Worm (Caenorhabditis elegans) whole organism, young adult: ENCODE results near the gene F11E6.4.

Experiments
- B0035.1 ChIP-seq: sonication (generic microtip); optimal IDR thresholded peaks from 2 replicates; lab custom pipeline; 2016; ENCODE audit warnings: missing genetic modification characterization, mild to moderate bottlenecking, missing compliant biosample characterization, missing genotype, missing genetic modification reagents
- C17E4.6 ChIP-seq: fragments of 200-800 bp; sonication (Bioruptor generic); IDR thresholded peaks from 2 replicates; pipeline ENCODE4 v1.3.6; 2022; ENCODE audit warnings: missing genetic modification reagents, missing genetic modification characterization, missing compliant biosample characterization
- F22D6.2 ChIP-seq: sonication (generic microtip); optimal IDR thresholded peaks from 2 replicates; lab custom pipeline; 2016; ENCODE audit warnings: mild to moderate bottlenecking, missing genetic modification characterization, missing compliant biosample characterization
- F33H1.4 ChIP-seq: fragments of 200-800 bp; sonication (Bioruptor generic); IDR thresholded peaks from 2 replicates; pipeline ENCODE4 v1.3.6; 2022; ENCODE audit warnings: missing genetic modification reagents, missing genetic modification characterization, missing compliant biosample characterization
- F37B4.10 ChIP-seq: fragments of 200-800 bp; sonication (Bioruptor generic); IDR thresholded peaks from 2 replicates; pipeline ENCODE4 v1.3.6; 2022; ENCODE audit warnings: missing genetic modification characterization, missing compliant biosample characterization
- F49E8.2 ChIP-seq: sonication (generic microtip); optimal IDR thresholded peaks from 3 replicates; lab custom pipeline; 2017; ENCODE audit warnings: missing genetic modification characterization, mild to moderate bottlenecking, missing compliant biosample characterization, antibody characterized with exemption, moderate library complexity; ENCODE audit not compliant: insufficient read depth
- F57C9.4 ChIP-seq: sonication (generic microtip); optimal IDR thresholded peaks from 2 replicates; lab custom pipeline; 2017; ENCODE audit warnings: mild to moderate bottlenecking, missing genetic modification characterization, missing compliant biosample characterization
- K11D2.4 ChIP-seq: fragments of 200-800 bp; sonication (Bioruptor generic); IDR thresholded peaks from 2 replicates; pipeline ENCODE4 v1.3.6; 2022; ENCODE audit warnings: missing genetic modification reagents, missing genetic modification characterization, missing compliant biosample characterization
- K12H6.12 ChIP-seq: fragments of 200-800 bp; sonication (Bioruptor generic); optimal IDR thresholded peaks from 2 replicates; lab custom pipeline; 2018; ENCODE audit warnings: mild to moderate bottlenecking, missing genetic modification characterization, missing compliant biosample characterization
- Y53G8AR.9 ChIP-seq: fragments of 200-800 bp; sonication (Bioruptor generic); conservative IDR thresholded peaks from 2 replicates; pipeline ENCODE4 v1.3.6; 2022; ENCODE audit warnings: missing genetic modification reagents, missing genetic modification characterization, missing compliant biosample characterization
- Y79H2A.3 ChIP-seq: fragments of 200-800 bp; sonication (Bioruptor generic); conservative IDR thresholded peaks from 2 replicates; pipeline ENCODE4 v1.3.6; 2022; ENCODE audit warnings: missing genetic modification reagents, missing genetic modification characterization, missing compliant biosample characterization
- aptf-3 ChIP-seq: fragments of 200-800 bp; sonication (Bioruptor generic); IDR thresholded peaks from 2 replicates; pipeline ENCODE4 v1.3.6; 2022; ENCODE audit warnings: missing genetic modification characterization, missing compliant biosample characterization
- atf-7 ChIP-seq: sonication (generic microtip); optimal IDR thresholded peaks from 2 replicates; lab custom pipeline; 2017; ENCODE audit warnings: mild to moderate bottlenecking, missing genetic modification characterization, missing compliant biosample characterization
- ccch-3 ChIP-seq: fragments of 200-800 bp; sonication (Bioruptor generic); optimal IDR thresholded peaks from 2 replicates; lab custom pipeline; 2018; ENCODE audit warnings: mild to moderate bottlenecking, missing genetic modification characterization, missing compliant biosample characterization
- cebp-1 ChIP-seq, 2 experiments: fragments of 200-800 bp in 1 of 2; sonication (Bioruptor generic) in 1 of 2; sonication (generic microtip) in 1 of 2; IDR thresholded peaks in 1 of 2; optimal IDR thresholded peaks in 1 of 2; 2 replicates each; pipeline versions ENCODE4 v1.3.6 to Lab custom; 2017 to 2022; ENCODE audit warnings: missing compliant biosample characterization in 2 of 2, missing genetic modification characterization in 2 of 2, mild to moderate bottlenecking in 1 of 2, missing genetic modification reagents in 1 of 2, moderate library complexity in 1 of 2
- cebp-2 ChIP-seq: fragments of 200-800 bp; sonication (Bioruptor generic); IDR thresholded peaks from 2 replicates; pipeline ENCODE4 v1.3.6; 2022; ENCODE audit warnings: missing genetic modification characterization, missing compliant biosample characterization
- ceh-100 ChIP-seq: fragments of 200-800 bp; sonication (Bioruptor generic); IDR thresholded peaks from 2 replicates; pipeline ENCODE4 v1.3.6; 2022; ENCODE audit warnings: missing genetic modification reagents, missing genetic modification characterization, missing compliant biosample characterization
- ceh-27 ChIP-seq: fragments of 200-800 bp; sonication (Bioruptor generic); optimal IDR thresholded peaks from 2 replicates; lab custom pipeline; 2018; ENCODE audit warnings: mild to moderate bottlenecking, missing genetic modification characterization, moderate library complexity, missing compliant biosample characterization
- ceh-40 ChIP-seq: fragments of 200-800 bp; sonication (Bioruptor generic); IDR thresholded peaks from 2 replicates; pipeline ENCODE4 v1.3.6; 2022; ENCODE audit warnings: missing genetic modification characterization, missing compliant biosample characterization
- ceh-58 ChIP-seq: fragments of 200-800 bp; sonication (Bioruptor generic); IDR thresholded peaks from 2 replicates; pipeline ENCODE4 v1.3.6; 2022; ENCODE audit warnings: missing genetic modification characterization, missing compliant biosample characterization
- ceh-91 ChIP-seq: fragments of 200-800 bp; sonication (Bioruptor generic); IDR thresholded peaks from 2 replicates; pipeline ENCODE4 v1.3.6; 2022; ENCODE audit warnings: missing genetic modification reagents, missing genetic modification characterization, missing compliant biosample characterization
- dox-1 ChIP-seq: fragments of 200-800 bp; sonication (Bioruptor generic); IDR thresholded peaks from 2 replicates; pipeline ENCODE4 v1.3.6; 2022; ENCODE audit warnings: missing genetic modification reagents, missing genetic modification characterization, missing compliant biosample characterization
- dpff-1 ChIP-seq: sonication (generic microtip); optimal IDR thresholded peaks from 2 replicates; lab custom pipeline; 2017; ENCODE audit warnings: mild to moderate bottlenecking, missing genetic modification characterization, missing compliant biosample characterization
- dpl-1 ChIP-seq: fragments of 150-350 bp; optimal IDR thresholded peaks from 2 replicates; lab custom pipeline; 2014; ENCODE audit warnings: missing biosample characterization, missing genetic modification reagents, missing genetic modification characterization
- egl-44 ChIP-seq: fragments of 200-800 bp; sonication (Bioruptor generic); IDR thresholded peaks from 2 replicates; pipeline ENCODE4 v1.3.6; 2022; ENCODE audit warnings: missing genetic modification reagents, missing genetic modification characterization, missing compliant biosample characterization
- egrh-3 ChIP-seq: fragments of 200-800 bp; sonication (Bioruptor generic); IDR thresholded peaks from 2 replicates; pipeline ENCODE4 v1.3.6; 2022; ENCODE audit warnings: missing genetic modification reagents, missing genetic modification characterization, missing compliant biosample characterization
- ekl-4 ChIP-seq: fragments of 200-800 bp; sonication (Bioruptor generic); IDR thresholded peaks from 2 replicates; pipeline ENCODE4 v1.3.6; 2022; ENCODE audit warnings: missing genetic modification reagents, missing genetic modification characterization, missing compliant biosample characterization
- hmg-20 ChIP-seq: fragments of 200-800 bp; sonication (Bioruptor generic); IDR thresholded peaks from 2 replicates; pipeline ENCODE4 v1.3.6; 2022; ENCODE audit warnings: missing genetic modification reagents, missing genetic modification characterization, missing compliant biosample characterization
- lin-26 ChIP-seq: fragments of 200-800 bp; sonication (Bioruptor generic); IDR thresholded peaks from 2 replicates; pipeline ENCODE4 v1.3.6; 2022; ENCODE audit warnings: missing genetic modification reagents, missing genetic modification characterization, missing compliant biosample characterization
- lir-1 ChIP-seq: fragments of 200-800 bp; sonication (Bioruptor generic); conservative IDR thresholded peaks from 2 replicates; pipeline ENCODE4 v1.3.6; 2022; ENCODE audit warnings: missing genetic modification reagents, missing genetic modification characterization, missing compliant biosample characterization
- lsl-1 ChIP-seq: fragments of 200-800 bp; sonication (Bioruptor generic); optimal IDR thresholded peaks from 2 replicates; lab custom pipeline; 2018; ENCODE audit warnings: mild to moderate bottlenecking, missing genetic modification characterization, moderate library complexity, missing compliant biosample characterization
- lsy-27 ChIP-seq: sonication (generic microtip); optimal IDR thresholded peaks from 2 replicates; lab custom pipeline; 2017; ENCODE audit warnings: missing genetic modification characterization, mild to moderate bottlenecking, missing compliant biosample characterization, antibody characterized with exemption, missing genotype, borderline replicate concordance; ENCODE audit not compliant: insufficient read depth
- madf-8 ChIP-seq: fragments of 200-800 bp; sonication (Bioruptor generic); conservative IDR thresholded peaks from 2 replicates; pipeline ENCODE4 v1.3.6; 2022; ENCODE audit warnings: missing genetic modification reagents, missing genetic modification characterization, missing compliant biosample characterization
- mxl-1 ChIP-seq: sonication (generic microtip); optimal IDR thresholded peaks from 2 replicates; lab custom pipeline; 2016; ENCODE audit warnings: missing genetic modification characterization, missing compliant biosample characterization
- nhr-120 ChIP-seq: fragments of 200-800 bp; sonication (Bioruptor generic); IDR thresholded peaks from 2 replicates; pipeline ENCODE4 v1.3.6; 2022; ENCODE audit warnings: missing genetic modification characterization, missing compliant biosample characterization
- nhr-27 ChIP-seq: fragments of 200-800 bp; sonication (Bioruptor generic); optimal IDR thresholded peaks from 2 replicates; lab custom pipeline; 2018; ENCODE audit warnings: mild to moderate bottlenecking, missing genetic modification characterization, moderate library complexity, missing compliant biosample characterization
- nhr-80 ChIP-seq: sonication (generic microtip); optimal IDR thresholded peaks from 2 replicates; lab custom pipeline; 2016; ENCODE audit warnings: missing genetic modification characterization, missing compliant biosample characterization
- rpc-1 ChIP-seq, 2 experiments: fragments of 150-350 bp in 1 of 2; sonication (generic microtip) in 1 of 2; optimal IDR thresholded peaks; 2 replicates each; lab custom pipeline; 2014 to 2018; ENCODE audit warnings: missing biosample characterization in 1 of 2, missing genetic modification characterization in 1 of 2, missing genetic modification reagents in 1 of 2, missing genotype in 1 of 2
- sdz-38 ChIP-seq: sonication (generic microtip); optimal IDR thresholded peaks from 2 replicates; lab custom pipeline; 2016; ENCODE audit warnings: missing genotype, missing genetic modification characterization, missing compliant biosample characterization
- sea-2 ChIP-seq: fragments of 200-800 bp; sonication (Bioruptor generic); IDR thresholded peaks from 2 replicates; pipeline ENCODE4 v1.3.6; 2022; ENCODE audit warnings: missing genetic modification characterization, missing compliant biosample characterization
- snpc-4 ChIP-seq, 5 experiments: fragments of 150-350 bp in 1 of 5; sonication (generic microtip) in 4 of 5; optimal IDR thresholded peaks; 2 replicates each; lab custom pipeline; 2014 to 2018; ENCODE audit warnings: missing genetic modification characterization in 5 of 5, missing biosample characterization in 3 of 5, antibody characterized with exemption in 2 of 5, mild to moderate bottlenecking in 2 of 5, missing compliant biosample characterization in 2 of 5, missing genotype in 2 of 5, moderate library complexity in 2 of 5, missing genetic modification reagents in 1 of 5
- ztf-25 ChIP-seq: fragments of 200-800 bp; sonication (Bioruptor generic); IDR thresholded peaks from 2 replicates; pipeline ENCODE4 v1.3.6; 2022; ENCODE audit warnings: missing genetic modification reagents, missing genetic modification characterization, missing compliant biosample characterization
- ztf-3 ChIP-seq: fragments of 200-800 bp; sonication (Bioruptor generic); optimal IDR thresholded peaks from 2 replicates; lab custom pipeline; 2018; ENCODE audit warnings: mild to moderate bottlenecking, missing genetic modification characterization, missing compliant biosample characterization

The F11E6.4 gene

DNA sequence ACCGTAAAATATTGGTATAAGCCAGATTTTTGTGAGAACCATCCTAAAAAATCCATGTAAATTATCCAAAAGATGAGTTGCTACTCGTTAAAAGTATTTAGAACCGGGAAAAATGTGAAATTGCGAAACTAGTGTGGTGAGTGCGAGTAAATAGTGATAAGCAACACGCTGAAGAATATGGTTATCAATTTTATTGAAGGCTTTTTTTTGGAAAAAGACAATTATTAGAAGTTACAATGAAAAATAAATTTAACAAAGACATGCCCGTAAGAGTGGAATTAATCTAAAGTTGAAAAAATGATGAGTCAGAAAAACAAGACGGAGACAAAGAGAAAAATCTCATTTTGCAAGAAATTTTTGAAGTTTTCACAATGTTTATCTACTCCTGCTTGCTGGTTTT lies 4.3 kb downstream of the F11E6.4 start, which contains the start of gene F11E6.6:
TSS of gene F11E6.6 (minus strand) at position 101 of the 400 bp plus-strand sequence.
- TF ChIP-seq nhr-80 (tag; lab: Kevin White, UChicago) (peak; percentile 23), ztf-3 (GFP tag; lab: Kevin White, UChicago) (no peak), cebp-1 (GFP tag; IDR thresholded peaks at IDR 0.05; lab: Robert Waterston, UW) (no peak), cebp-1 (tag; optimal IDR thresholded peaks at IDR 0.05; lab: Kevin White, UChicago) (peak; percentile 40)

DNA sequence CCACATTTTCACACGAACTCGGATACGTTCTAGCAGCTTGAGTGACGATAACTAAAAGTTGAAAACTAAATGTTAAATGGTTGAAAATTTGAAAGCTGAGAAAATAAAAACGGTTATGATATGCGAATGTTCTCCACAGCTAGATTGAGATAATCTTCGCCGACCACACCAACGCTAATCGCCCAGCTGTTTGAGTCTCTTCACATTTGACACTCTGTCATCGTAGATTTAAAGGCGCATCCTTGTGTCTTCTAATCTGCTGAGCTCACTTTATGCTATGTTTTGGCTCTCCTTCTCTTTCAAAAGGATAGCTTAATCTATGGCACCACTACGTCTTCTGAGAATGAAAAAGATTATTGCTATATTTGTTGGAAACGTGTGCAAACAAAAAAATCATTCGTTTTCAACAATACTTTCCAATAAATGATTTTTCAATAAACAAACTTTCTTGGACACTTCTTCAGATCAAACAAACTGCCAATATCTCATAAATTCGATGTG lies 7.0 kb downstream of the F11E6.4 start, which contains the start of gene F11E6.10:
TSS of gene F11E6.10 (minus strand) at position 51 of the 501 bp plus-strand sequence.
- no peak for TF ChIP-seq sea-2 (GFP tag; lab: Robert Waterston, UW)

DNA sequence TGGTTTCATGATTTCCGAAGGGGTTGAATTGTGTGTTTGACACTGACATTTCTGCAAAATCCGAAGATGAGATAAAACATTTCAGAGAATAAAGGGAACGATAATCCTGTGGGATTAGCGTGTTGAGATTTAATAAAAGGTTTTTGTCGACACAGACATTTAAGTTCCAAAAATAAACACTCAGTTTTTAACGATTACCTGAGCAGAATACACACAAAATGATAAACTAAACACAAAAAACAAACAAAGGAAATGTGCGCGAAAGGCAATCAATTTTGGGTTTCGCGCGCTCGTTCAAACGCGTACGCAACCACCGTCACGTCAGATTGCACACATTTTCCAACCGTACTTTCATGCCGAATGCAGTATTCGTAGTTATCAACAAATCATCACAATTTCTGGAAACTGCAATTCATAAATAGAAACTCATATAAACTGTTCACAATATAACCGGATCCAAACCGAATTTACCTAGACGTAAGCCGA lies 8.9 kb downstream of the F11E6.4 start, which contains the start of gene rif-1.1:
TSS of gene rif-1.1 (minus strand) at position 51 of the 486 bp plus-strand sequence.
- TF ChIP-seq F22D6.2 (tag; lab: Kevin White, UChicago) (no peak), dpff-1 (tag; lab: Kevin White, UChicago) (no peak), ceh-100 (GFP tag; lab: Robert Waterston, UW) (no peak), egrh-3 (GFP tag; lab: Robert Waterston, UW) (no peak), hmg-20 (no peak), ccch-3 (no peak), madf-8 (GFP tag; lab: Robert Waterston, UW) (peak; percentile 86), ceh-40 (GFP tag; lab: Robert Waterston, UW) (no peak), nhr-27 (no peak), F33H1.4 (GFP tag; lab: Robert Waterston, UW) (peak; percentile 63), F49E8.2 (peak; percentile 64), aptf-3 (GFP tag; lab: Robert Waterston, UW) (no peak), mxl-1 (no peak), egl-44 (no peak), dox-1 (peak; percentile 84), cebp-2 (no peak), Y53G8AR.9 (GFP tag; lab: Robert Waterston, UW) (0 out of 2 replicates have a peak, but pooled peaks have one; percentile 61), dpl-1 (GFP tag; lab: Kevin White, UChicago) (peak; percentile 93), lin-26 (GFP tag; lab: Robert Waterston, UW) (no peak), snpc-4 (GFP tag; optimal IDR thresholded peaks at IDR 0.05; lab: Kevin White, UChicago) (peak; percentile 67), snpc-4 (tag; optimal IDR thresholded peaks at IDR 0.05; lab: Kevin White, UChicago) (peak in 3 of 4 experiments; percentile 54 to 89 (median 82)), F37B4.10 (GFP tag; lab: Robert Waterston, UW) (no peak), ztf-3 (GFP tag; lab: Kevin White, UChicago) (no peak), lsy-27 (tag; lab: Kevin White, UChicago) (no peak), ekl-4 (GFP tag; lab: Robert Waterston, UW) (peak; percentile 74), Y79H2A.3 (no peak), ceh-58 (no peak), atf-7 (tag; lab: Kevin White, UChicago) (no peak), rpc-1 (optimal IDR thresholded peaks at IDR 0.05; lab: Kevin White, UChicago) (no peak), rpc-1 (tag; optimal IDR thresholded peaks at IDR 0.05; lab: Kevin White, UChicago) (no peak), lir-1 (GFP tag; lab: Robert Waterston, UW) (0 out of 2 replicates have a peak, but pooled peaks have one; percentile 13), K12H6.12 (tag; lab: Kevin White, UChicago) (no peak), C17E4.6 (GFP tag; lab: Robert Waterston, UW) (peak; percentile 66; the same call in 1 of the 2 replicates), ztf-25 (GFP tag; lab: Robert Waterston, UW) (no peak), lsl-1 (GFP tag; lab: Kevin White, UChicago) (peak; percentile 83), ceh-91 (GFP tag; lab: Robert Waterston, UW) (peak; percentile 84), B0035.1 (tag; lab: Kevin White, UChicago) (no peak), F57C9.4 (tag; lab: Kevin White, UChicago) (no peak), nhr-120 (GFP tag; lab: Robert Waterston, UW) (no peak), K11D2.4 (no peak), ceh-27 (no peak), sdz-38 (no peak)
